Fruit fly (Drosophila melanogaster) whole organism, embryonic: Measurements from ENCODE around the gene CG14054.

Experiments
- Bdp1 ChIP-seq: fragments of 200-800 bp; sonication (Bioruptor generic); optimal IDR thresholded peaks from 3 replicates; lab custom pipeline; 2016; ENCODE audit warnings: missing biosample characterization, missing genetic modification characterization
- CG10431 ChIP-seq: fragments of 200-800 bp; sonication (Bioruptor generic); optimal IDR thresholded peaks from 3 replicates; lab custom pipeline; 2018; ENCODE audit warnings: missing biosample characterization, mild to moderate bottlenecking, missing genetic modification characterization
- CG10654 ChIP-seq: fragments of 200-800 bp; sonication (Bioruptor generic); optimal IDR thresholded peaks from 2 replicates; lab custom pipeline; 2016; ENCODE audit warnings: missing biosample characterization, missing genetic modification characterization
- CG11560 ChIP-seq: fragments of 200-800 bp; sonication (Bioruptor generic); IDR thresholded peaks from 3 replicates; pipeline ENCODE4 v1.3.6; 2022; ENCODE audit warnings: missing biosample characterization, missing genetic modification characterization
- CG1233 ChIP-seq: fragments of 200-800 bp; sonication (Bioruptor generic); optimal IDR thresholded peaks from 4 replicates; lab custom pipeline; 2018; ENCODE audit warnings: missing biosample characterization, mild to moderate bottlenecking, missing genetic modification characterization
- CG13624 ChIP-seq: fragments of 200-800 bp; sonication (Bioruptor generic); optimal IDR thresholded peaks from 2 replicates; lab custom pipeline; 2016; ENCODE audit warnings: missing biosample characterization, missing genetic modification characterization
- CG14014 ChIP-seq: fragments of 200-800 bp; sonication (Bioruptor generic); IDR thresholded peaks from 2 replicates; pipeline ENCODE4 v1.3.6; 2022; ENCODE audit warnings: missing biosample characterization, missing genetic modification characterization
- CG15479 ChIP-seq: fragments of 200-800 bp; sonication (Bioruptor generic); optimal IDR thresholded peaks from 3 replicates; lab custom pipeline; 2019; ENCODE audit warnings: missing biosample characterization, mild to moderate bottlenecking, missing genetic modification characterization, moderate library complexity
- CG17359 ChIP-seq: fragments of 200-800 bp; sonication (Bioruptor generic); optimal IDR thresholded peaks from 3 replicates; lab custom pipeline; 2018; ENCODE audit warnings: missing biosample characterization, mild to moderate bottlenecking, missing genetic modification characterization, moderate library complexity
- CG2129 ChIP-seq: fragments of 200-800 bp; sonication (Bioruptor generic); IDR thresholded peaks from 2 replicates; pipeline ENCODE4 v1.3.6; 2022; ENCODE audit warnings: missing biosample characterization, missing genetic modification characterization; ENCODE audit not compliant: partially characterized antibody
- CG31224 ChIP-seq: fragments of 200-800 bp; sonication (Bioruptor generic); IDR thresholded peaks from 2 replicates; pipeline ENCODE4 v1.3.6; 2022; ENCODE audit warnings: missing biosample characterization, missing genetic modification characterization
- CG31365 ChIP-seq: fragments of 200-800 bp; sonication (Bioruptor generic); optimal IDR thresholded peaks from 2 replicates; lab custom pipeline; 2018; ENCODE audit warnings: missing biosample characterization, mild to moderate bottlenecking, missing genetic modification characterization
- CG32767 ChIP-seq: fragments of 200-800 bp; sonication (Bioruptor generic); IDR thresholded peaks from 2 replicates; pipeline ENCODE4 v1.3.6; 2022; ENCODE audit warnings: missing biosample characterization, missing genetic modification characterization
- CG32772 ChIP-seq: fragments of 200-800 bp; sonication (Bioruptor generic); IDR thresholded peaks from 2 replicates; pipeline ENCODE4 v1.3.6; 2022; ENCODE audit warnings: missing biosample characterization, missing genetic modification characterization
- CG4854 ChIP-seq: fragments of 200-800 bp; sonication (Bioruptor generic); optimal IDR thresholded peaks from 2 replicates; lab custom pipeline; 2016; ENCODE audit warnings: missing biosample characterization, missing genetic modification characterization, inconsistent platforms
- CG6272 ChIP-seq: fragments of 200-800 bp; sonication (Bioruptor generic); IDR thresholded peaks from 2 replicates; pipeline ENCODE4 v1.3.6; 2022; ENCODE audit warnings: missing biosample characterization, missing genetic modification characterization
- CG6765 ChIP-seq: fragments of 200-800 bp; sonication (Bioruptor generic); optimal IDR thresholded peaks from 3 replicates; lab custom pipeline; 2017; ENCODE audit warnings: missing biosample characterization, mild to moderate bottlenecking, missing genetic modification characterization
- CG6854 ChIP-seq: fragments of 200-800 bp; sonication (Bioruptor generic); optimal IDR thresholded peaks from 3 replicates; lab custom pipeline; 2017; ENCODE audit warnings: missing biosample characterization, mild to moderate bottlenecking, missing genetic modification characterization
- CG7357 ChIP-seq: fragments of 200-800 bp; sonication (Bioruptor generic); IDR thresholded peaks from 3 replicates; pipeline ENCODE4 v1.3.6; 2022; ENCODE audit warnings: missing biosample characterization, missing genetic modification characterization
- CG8765 ChIP-seq: fragments of 200-800 bp; sonication (Bioruptor generic); IDR thresholded peaks from 2 replicates; pipeline ENCODE4 v1.3.6; 2022; ENCODE audit warnings: missing biosample characterization, missing genetic modification characterization
- CG8944 ChIP-seq: fragments of 200-800 bp; sonication (Bioruptor generic); optimal IDR thresholded peaks from 3 replicates; lab custom pipeline; 2016; ENCODE audit warnings: missing biosample characterization, missing genetic modification characterization
- CG9215 ChIP-seq: fragments of 200-800 bp; sonication (Bioruptor generic); IDR thresholded peaks from 2 replicates; pipeline ENCODE4 v1.3.6; 2022; ENCODE audit warnings: missing biosample characterization, missing genetic modification characterization
- CG9437 ChIP-seq: fragments of 200-800 bp; sonication (Bioruptor generic); optimal IDR thresholded peaks from 2 replicates; lab custom pipeline; 2018; ENCODE audit warnings: missing biosample characterization, mild to moderate bottlenecking, missing genetic modification characterization
- Dad ChIP-seq: fragments of 200-800 bp; sonication (Bioruptor generic); optimal IDR thresholded peaks from 3 replicates; lab custom pipeline; 2016; ENCODE audit warnings: missing biosample characterization, missing genetic modification characterization
- Gug ChIP-seq: fragments of 200-800 bp; sonication (Bioruptor generic); IDR thresholded peaks from 4 replicates; pipeline ENCODE4 v1.3.6; 2022; ENCODE audit warnings: missing biosample characterization, missing genetic modification characterization
- Opbp ChIP-seq: fragments of 200-800 bp; sonication (Bioruptor generic); IDR thresholded peaks from 3 replicates; pipeline ENCODE4 v1.3.6; 2022; ENCODE audit warnings: missing biosample characterization, missing genetic modification characterization; ENCODE audit not compliant: partially characterized antibody
- Sry-β ChIP-seq: fragments of 200-800 bp; sonication (Bioruptor generic); optimal IDR thresholded peaks from 2 replicates; lab custom pipeline; 2018; ENCODE audit warnings: missing biosample characterization, mild to moderate bottlenecking, missing genetic modification characterization, moderate library complexity
- Usf ChIP-seq: fragments of 200-800 bp; sonication (Bioruptor generic); optimal IDR thresholded peaks from 2 replicates; lab custom pipeline; 2017; ENCODE audit warnings: missing genotype, missing biosample characterization, missing genetic modification characterization
- Xrp1 ChIP-seq: fragments of 200-800 bp; sonication (Bioruptor generic); IDR thresholded peaks from 2 replicates; pipeline ENCODE4 v1.3.6; 2022; ENCODE audit warnings: missing biosample characterization, missing genetic modification characterization
- br ChIP-seq: fragments of >200 bp; optimal IDR thresholded peaks from 2 replicates; lab custom pipeline; 2017
- chn ChIP-seq: fragments of 200-800 bp; sonication (Bioruptor generic); optimal IDR thresholded peaks from 2 replicates; lab custom pipeline; 2016; ENCODE audit warnings: missing biosample characterization, missing genetic modification characterization
- crc ChIP-seq: fragments of 200-800 bp; sonication (Bioruptor generic); optimal IDR thresholded peaks from 2 replicates; lab custom pipeline; 2016; ENCODE audit warnings: missing biosample characterization, missing genetic modification characterization
- disco-r ChIP-seq: fragments of 200-800 bp; sonication (Bioruptor generic); optimal IDR thresholded peaks from 2 replicates; lab custom pipeline; 2016; ENCODE audit warnings: missing biosample characterization, missing genetic modification characterization
- dmrt11E ChIP-seq: fragments of 200-800 bp; sonication (Bioruptor generic); optimal IDR thresholded peaks from 3 replicates; lab custom pipeline; 2018; ENCODE audit warnings: missing biosample characterization, mild to moderate bottlenecking, missing genetic modification characterization, moderate library complexity
- fu2 ChIP-seq: fragments of 200-800 bp; sonication (Bioruptor generic); optimal IDR thresholded peaks from 2 replicates; lab custom pipeline; 2016; ENCODE audit warnings: missing biosample characterization, missing genetic modification characterization
- gsb ChIP-seq: fragments of 200-800 bp; sonication (Bioruptor generic); IDR thresholded peaks from 2 replicates; pipeline ENCODE4 v1.3.6; 2022; ENCODE audit warnings: missing biosample characterization, missing genetic modification characterization
- ham ChIP-seq: fragments of 200-800 bp; sonication (Bioruptor generic); IDR thresholded peaks from 2 replicates; pipeline ENCODE4 v1.3.6; 2022; ENCODE audit warnings: missing biosample characterization, missing genetic modification characterization
- kni ChIP-seq: fragments of 200-800 bp; sonication (Bioruptor generic); optimal IDR thresholded peaks from 3 replicates; lab custom pipeline; 2017; ENCODE audit warnings: mild to moderate bottlenecking, missing biosample characterization, missing genetic modification reagents, missing genetic modification characterization
- knrl ChIP-seq: fragments of 200-800 bp; sonication (Bioruptor generic); IDR thresholded peaks from 3 replicates; pipeline ENCODE4 v1.3.6; 2022; ENCODE audit warnings: missing biosample characterization, missing genetic modification characterization; ENCODE audit not compliant: partially characterized antibody
- lilli ChIP-seq: fragments of 200-800 bp; sonication (Bioruptor generic); optimal IDR thresholded peaks from 3 replicates; lab custom pipeline; 2016; ENCODE audit warnings: missing biosample characterization, missing genetic modification characterization
- lov ChIP-seq, 2 experiments: fragments of 200-800 bp in 1 of 2; fragments of >200 bp in 1 of 2; sonication (Bioruptor generic) in 1 of 2; IDR thresholded peaks in 1 of 2; optimal IDR thresholded peaks in 1 of 2; 2 replicates in 1 of 2; 3 replicates in 1 of 2; pipeline versions ENCODE4 v1.3.6 to Lab custom; 2017 to 2022; ENCODE audit warnings: missing biosample characterization in 1 of 2, missing genetic modification characterization in 1 of 2
- nerfin-2 ChIP-seq: fragments of 200-800 bp; sonication (Bioruptor generic); IDR thresholded peaks from 2 replicates; pipeline ENCODE4 v1.3.6; 2022; ENCODE audit warnings: missing biosample characterization, missing genetic modification characterization; ENCODE audit not compliant: partially characterized antibody
- pb ChIP-seq: fragments of 200-800 bp; sonication (Bioruptor generic); optimal IDR thresholded peaks from 3 replicates; lab custom pipeline; 2016; ENCODE audit warnings: missing biosample characterization, missing genetic modification characterization
- phol ChIP-seq: fragments of 200-800 bp; sonication (Bioruptor generic); optimal IDR thresholded peaks from 3 replicates; lab custom pipeline; 2018; ENCODE audit warnings: missing biosample characterization, mild to moderate bottlenecking, missing genetic modification characterization, moderate library complexity
- sim ChIP-seq: fragments of 200-800 bp; sonication (Bioruptor generic); IDR thresholded peaks from 2 replicates; pipeline ENCODE4 v1.3.6; 2022; ENCODE audit warnings: missing biosample characterization, missing genetic modification characterization
- sisA ChIP-seq: fragments of 200-800 bp; sonication (Bioruptor generic); IDR thresholded peaks from 2 replicates; pipeline ENCODE4 v1.3.6; 2022; ENCODE audit warnings: missing biosample characterization, missing genetic modification characterization
- sr ChIP-seq: fragments of 200-800 bp; sonication (Bioruptor generic); IDR thresholded peaks from 3 replicates; pipeline ENCODE4 v1.3.6; 2022; ENCODE audit warnings: missing biosample characterization, missing genetic modification characterization
- trh ChIP-seq: fragments of 200-800 bp; sonication (Bioruptor generic); optimal IDR thresholded peaks from 2 replicates; lab custom pipeline; 2016; ENCODE audit warnings: missing biosample characterization, missing genetic modification characterization
- zfh2 ChIP-seq: fragments of 200-800 bp; sonication (Bioruptor generic); optimal IDR thresholded peaks from 2 replicates; lab custom pipeline; 2016; ENCODE audit warnings: missing biosample characterization, missing genetic modification characterization

Gene CG14054

dm6 chrX:2050070-2050899, 15.9 kb downstream of the CG14054 start, which contains the start of gene moody (continued):
- peak; percentile 97 for TF ChIP-seq CG9215 (GFP tag; lab: Robert Waterston, UW)
- peak; percentile 92 for TF ChIP-seq CG4854 (GFP tag; lab: Kevin White, UChicago)
- TF ChIP-seq Gug (GFP tag; lab: Robert Waterston, UW) = peak; percentile 100
- TF ChIP-seq Usf (GFP tag; lab: Kevin White, UChicago) = peak; percentile 96
- TF ChIP-seq CG31224 (GFP tag; lab: Robert Waterston, UW) = peak; percentile 96
- TF ChIP-seq CG10431 (GFP tag; lab: Kevin White, UChicago) = peak; percentile 92
- peak; percentile 83 for TF ChIP-seq phol
- peak; percentile 97 for TF ChIP-seq Dad (GFP tag; lab: Kevin White, UChicago)
- peak; percentile 99 for TF ChIP-seq sr (GFP tag; lab: Robert Waterston, UW)
- peak; percentile 99 for TF ChIP-seq CG14014
- peak; percentile 68 for TF ChIP-seq CG15479
- no peak for TF ChIP-seq lov (optimal IDR thresholded peaks at IDR 0.05; lab: Kevin White, UChicago)
- peak; percentile 98 for TF ChIP-seq lov (GFP tag; IDR thresholded peaks at IDR 0.05; lab: Robert Waterston, UW)
- TF ChIP-seq Xrp1 (GFP tag; lab: Robert Waterston, UW) = peak; percentile 98
- peak; percentile 92 for TF ChIP-seq ham (GFP tag; lab: Robert Waterston, UW)
- TF ChIP-seq trh (GFP tag; lab: Kevin White, UChicago) = peak; percentile 78
- TF ChIP-seq CG6765 (GFP tag; lab: Kevin White, UChicago) = peak; percentile 98
- TF ChIP-seq kni = peak; percentile 93
- TF ChIP-seq CG10654 (GFP tag; lab: Kevin White, UChicago) = peak; percentile 96
- TF ChIP-seq crc (GFP tag; lab: Kevin White, UChicago) = peak; percentile 95
- peak; percentile 98 for TF ChIP-seq gsb (GFP tag; lab: Robert Waterston, UW)
- no peak for TF ChIP-seq nerfin-2 (GFP tag; lab: Robert Waterston, UW)
- TF ChIP-seq CG13624 (GFP tag; lab: Kevin White, UChicago) = peak; percentile 98
- peak; percentile 95 for TF ChIP-seq CG8765 (GFP tag; lab: Robert Waterston, UW)
- TF ChIP-seq CG1233 (GFP tag; lab: Kevin White, UChicago) = peak; percentile 94
- TF ChIP-seq Bdp1 (GFP tag; lab: Kevin White, UChicago) = peak; percentile 88
- peak; percentile 93 for TF ChIP-seq CG31365 (tag; lab: Kevin White, UChicago)
- TF ChIP-seq knrl (GFP tag; lab: Robert Waterston, UW) = peak; percentile 32; the same call in 1 of the 3 replicates
- peak; percentile 96 for TF ChIP-seq fu2 (GFP tag; lab: Kevin White, UChicago)
- no peak for TF ChIP-seq CG2129 (GFP tag; lab: Robert Waterston, UW)
- peak; percentile 79 for TF ChIP-seq CG9437
- TF ChIP-seq dmrt11E (tag; lab: Kevin White, UChicago) = peak; percentile 81
- peak; percentile 87 for TF ChIP-seq CG7357
- peak; percentile 96 for TF ChIP-seq CG6854 (GFP tag; lab: Kevin White, UChicago)
- peak; percentile 97 for TF ChIP-seq chn (GFP tag; lab: Kevin White, UChicago)
- TF ChIP-seq sisA (GFP tag; lab: Robert Waterston, UW) = peak; percentile 98
- peak; percentile 93 for TF ChIP-seq disco-r (GFP tag; lab: Kevin White, UChicago)
- TF ChIP-seq lilli (GFP tag; lab: Kevin White, UChicago) = peak; percentile 99
- TF ChIP-seq sim = peak; percentile 95
- TF ChIP-seq zfh2 (GFP tag; lab: Kevin White, UChicago) = peak; percentile 98
- TF ChIP-seq CG32767 (GFP tag; lab: Robert Waterston, UW) = peak; percentile 94
- peak; percentile 97 for TF ChIP-seq CG6272 (GFP tag; lab: Robert Waterston, UW)
- peak; percentile 90 for TF ChIP-seq CG11560 (tag; lab: Robert Waterston, UW)
- TF ChIP-seq br (lab: Kevin White, UChicago) = no peak
- TF ChIP-seq Sry-β = no peak
- TF ChIP-seq Opbp = 0 out of 3 replicates have a peak, but pooled peaks have one; percentile 27
- peak; percentile 97 for TF ChIP-seq pb (GFP tag; lab: Kevin White, UChicago)
- peak; percentile 98 for TF ChIP-seq CG32772 (GFP tag; lab: Robert Waterston, UW)
- TF ChIP-seq CG8944 (GFP tag; lab: Kevin White, UChicago) = peak; percentile 98
- peak; percentile 97 for TF ChIP-seq CG17359 (tag; lab: Kevin White, UChicago)
